Worm (Caenorhabditis elegans) whole organism, midembryonic: Measurements from ENCODE around the gene srx-4.

ENCODE experiments used
- T22C8.4 ChIP-seq: fragments of 200-800 bp; sonication (Bioruptor generic); IDR thresholded peaks from 2 replicates; pipeline ENCODE4 v1.3.6; 2022; ENCODE audit warnings: missing genetic modification characterization, missing compliant biosample characterization
- flt-1 ChIP-seq: fragments of 200-800 bp; sonication (Bioruptor generic); IDR thresholded peaks from 2 replicates; pipeline ENCODE4 v1.3.6; 2022; ENCODE audit warnings: missing genetic modification characterization, missing compliant biosample characterization
- med-1 ChIP-seq: sonication (generic microtip); optimal IDR thresholded peaks from 2 replicates; lab custom pipeline; 2017; ENCODE audit warnings: missing genetic modification characterization, mild to moderate bottlenecking, missing compliant biosample characterization, antibody characterized with exemption, missing genetic modification reagents; ENCODE audit not compliant: insufficient read depth
- ref-1 ChIP-seq: fragments of 200-800 bp; sonication (Bioruptor generic); conservative IDR thresholded peaks from 2 replicates; pipeline ENCODE4 v1.3.6; 2022; ENCODE audit warnings: missing genetic modification reagents, missing genetic modification characterization, missing compliant biosample characterization
- tab-1 ChIP-seq: fragments of 200-800 bp; sonication (Bioruptor generic); IDR thresholded peaks from 2 replicates; pipeline ENCODE4 v1.3.6; 2022; ENCODE audit warnings: missing genetic modification characterization, missing compliant biosample characterization
- ztf-23 ChIP-seq: fragments of 200-800 bp; sonication (Bioruptor generic); IDR thresholded peaks from 2 replicates; pipeline ENCODE4 v1.3.6; 2022; ENCODE audit warnings: missing genetic modification reagents, missing genetic modification characterization, missing compliant biosample characterization
- ztf-29 ChIP-seq: fragments of 200-800 bp; sonication (Bioruptor generic); IDR thresholded peaks from 2 replicates; pipeline ENCODE4 v1.3.6; 2022; ENCODE audit warnings: missing genetic modification reagents, missing genetic modification characterization, missing compliant biosample characterization

DNA sequence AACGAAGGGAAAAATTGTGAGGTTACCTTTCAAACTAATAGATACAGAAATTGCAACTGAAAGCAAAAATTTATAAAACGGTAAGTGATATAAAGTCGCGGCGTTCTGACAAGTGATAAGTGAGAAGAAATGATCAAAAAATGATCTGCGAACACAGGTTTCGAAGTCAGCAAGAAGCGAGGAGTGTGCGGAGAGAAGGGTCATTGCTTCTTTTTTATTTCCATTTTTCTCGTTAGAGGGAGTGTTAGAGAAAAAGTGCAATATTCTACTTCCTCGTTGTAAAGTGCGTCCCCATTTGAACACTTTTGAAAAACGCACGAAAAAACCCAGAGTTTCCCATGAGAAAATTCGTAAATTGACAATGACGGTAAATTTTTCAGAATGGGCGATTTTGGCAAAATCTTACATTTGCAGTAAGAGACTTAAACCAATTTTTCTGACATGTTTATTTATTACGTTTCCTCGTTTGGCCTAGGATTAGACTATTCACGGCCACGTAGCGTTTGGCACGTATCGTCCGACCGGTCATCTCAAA lies 16.0 kb downstream of the srx-4 start, which contains the start of the genes fbxa-72 and srx-21:
- TF ChIP-seq ref-1 (GFP tag; lab: Robert Waterston, UW) (no peak), flt-1 (GFP tag; lab: Robert Waterston, UW) (no peak), T22C8.4 (GFP tag; lab: Robert Waterston, UW) (no peak), ztf-23 (no peak), ztf-29 (GFP tag; lab: Robert Waterston, UW) (no peak), tab-1 (GFP tag; lab: Robert Waterston, UW) (no peak), med-1 (GFP tag; lab: Kevin White, UChicago) (no peak)
